Fruit fly (Drosophila melanogaster): Measurements from ENCODE around the gene Cyp4d2.

Gene Cyp4d2

DNA sequence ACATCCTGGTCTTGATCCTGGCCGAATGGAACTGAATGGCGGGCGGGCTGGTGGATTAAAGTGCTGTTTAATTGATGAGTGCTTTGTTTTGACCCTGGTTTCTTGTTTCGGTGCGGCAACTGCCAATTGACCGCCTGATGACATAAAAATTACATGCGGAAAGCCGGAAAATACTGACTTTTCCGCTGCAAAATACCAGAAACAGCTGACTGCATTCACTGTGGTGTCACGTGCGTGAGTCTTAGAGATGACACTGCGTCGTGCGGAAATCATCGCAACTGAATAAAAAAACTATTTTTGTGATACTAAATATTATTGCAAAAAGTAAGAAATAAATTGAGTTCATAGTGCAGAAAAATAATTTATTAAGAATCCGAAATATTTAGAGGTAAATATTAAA lies 26.3 kb upstream of the Cyp4d2 start, which contains the start of gene bcn92 (continued):
- TF ChIP-seq hb (GFP tag; IDR thresholded peaks at IDR 0.05; ENCODE audit: partially characterized antibody) (peak; percentile 87), CG31388 (GFP tag; optimal IDR thresholded peaks at IDR 0.05) (no peak), wdn (GFP tag; IDR thresholded peaks at IDR 0.05) (no peak), CG9797 (GFP tag; optimal IDR thresholded peaks at IDR 0.05) (peak; percentile 80), ara (GFP tag; IDR thresholded peaks at IDR 0.05) (no peak), Fer3 (tag; optimal IDR thresholded peaks at IDR 0.05) (peak; percentile 22), CG18619 (GFP tag; optimal IDR thresholded peaks at IDR 0.05) (no peak), CG4360 (GFP tag; IDR thresholded peaks at IDR 0.05) (no peak), pfk (GFP tag; optimal IDR thresholded peaks at IDR 0.05) (no peak), CG31365 (tag; optimal IDR thresholded peaks at IDR 0.05) (no peak), bigmax (GFP tag; optimal IDR thresholded peaks at IDR 0.05) (no peak), Tbp (GFP tag; optimal IDR thresholded peaks at IDR 0.05) (no peak), jumu (GFP tag; optimal IDR thresholded peaks at IDR 0.05) (peak; percentile 50), schlank (tag; optimal IDR thresholded peaks at IDR 0.05) (no peak), HLH3B (GFP tag; IDR thresholded peaks at IDR 0.05) (peak; percentile 20; the same call in 1 of the 2 replicates), ham (GFP tag; IDR thresholded peaks at IDR 0.05) (no peak), kni (GFP tag; optimal IDR thresholded peaks at IDR 0.05) (no peak), CG12104 (GFP tag; optimal IDR thresholded peaks at IDR 0.05) (no peak), Atf6 (GFP tag; IDR thresholded peaks at IDR 0.05) (0 out of 2 replicates have a peak, but pooled peaks have one; percentile 23), CG3407 (GFP tag; optimal IDR thresholded peaks at IDR 0.05) (no peak), CG30020 (tag; optimal IDR thresholded peaks at IDR 0.05) (peak; percentile 26), CG17802 (tag; optimal IDR thresholded peaks at IDR 0.05) (no peak), ken (GFP tag; IDR thresholded peaks at IDR 0.05) (no peak), CG7987 (GFP tag; optimal IDR thresholded peaks at IDR 0.05) (no peak), CG14050 (GFP tag; IDR thresholded peaks at IDR 0.05) (no peak), dan (GFP tag; IDR thresholded peaks at IDR 0.05) (no peak), Hsf (GFP tag; optimal IDR thresholded peaks at IDR 0.05) (peak; percentile 62), bbx (GFP tag; IDR thresholded peaks at IDR 0.05; ENCODE audit: partially characterized antibody) (peak; percentile 97), CG32772 (GFP tag; IDR thresholded peaks at IDR 0.05) (0 out of 2 replicates have a peak, but pooled peaks have one; percentile 5), zfh2 (GFP tag; optimal IDR thresholded peaks at IDR 0.05) (peak; percentile 29), gt (GFP tag; IDR thresholded peaks at IDR 0.05) (no peak), MTF-1 (GFP tag; optimal IDR thresholded peaks at IDR 0.05; ENCODE audit: borderline replicate concordance) (no peak), E2f1 (GFP tag; IDR thresholded peaks at IDR 0.05) (no peak), CG2129 (GFP tag; IDR thresholded peaks at IDR 0.05; ENCODE audit: partially characterized antibody) (peak; percentile 86), Gug (GFP tag; IDR thresholded peaks at IDR 0.05) (peak; percentile 56; the same call in 2 of the 4 replicates), esg (GFP tag; conservative IDR thresholded peaks at IDR 0.05) (no peak), CG31441 (GFP tag; IDR thresholded peaks at IDR 0.05) (no peak), CG2199 (GFP tag; IDR thresholded peaks at IDR 0.05) (no peak), fd64A (GFP tag; optimal IDR thresholded peaks at IDR 0.05) (no peak), CG6791 (GFP tag; IDR thresholded peaks at IDR 0.05; ENCODE audit: partially characterized antibody) (peak; percentile 95), toy (GFP tag; IDR thresholded peaks at IDR 0.05) (no peak), ab (GFP tag; optimal IDR thresholded peaks at IDR 0.05) (no peak), CG2202 (tag; optimal IDR thresholded peaks at IDR 0.05) (no peak), gcm2 (GFP tag; optimal IDR thresholded peaks at IDR 0.05) (no peak), CG3065 (GFP tag; optimal IDR thresholded peaks at IDR 0.05) (no peak), Dref (GFP tag; IDR thresholded peaks at IDR 0.05) (peak; percentile 32; the same call in 1 of the 2 replicates), CG9817 (tag; optimal IDR thresholded peaks at IDR 0.05) (peak; percentile 5), nmo (GFP tag; optimal IDR thresholded peaks at IDR 0.05) (peak; percentile 54), slp2 (GFP tag; optimal IDR thresholded peaks at IDR 0.05) (peak; percentile 16), Hey (tag; optimal IDR thresholded peaks at IDR 0.05) (no peak), NK7.1 (GFP tag; optimal IDR thresholded peaks at IDR 0.05) (no peak), nom (GFP tag; optimal IDR thresholded peaks at IDR 0.05) (no peak)

All from whole organism, embryonic.